Fruit fly (Drosophila melanogaster) whole organism, embryonic: ENCODE data around the gene Cyt-c-p.

ENCODE experiments used
- Abd-B ChIP-seq: fragments of 200-800 bp; sonication (Bioruptor generic); optimal IDR thresholded peaks from 2 replicates; lab custom pipeline; 2018; ENCODE audit warnings: missing biosample characterization, mild to moderate bottlenecking, missing genetic modification characterization, moderate library complexity
- Antp ChIP-seq: fragments of 200-800 bp; sonication (Bioruptor generic); optimal IDR thresholded peaks from 3 replicates; lab custom pipeline; 2016; ENCODE audit warnings: missing biosample characterization, missing genetic modification characterization
- CG11695 ChIP-seq: fragments of 200-800 bp; sonication (Bioruptor generic); IDR thresholded peaks from 3 replicates; pipeline ENCODE4 v1.3.6; 2022; ENCODE audit warnings: missing biosample characterization, missing genetic modification characterization
- CG13424 ChIP-seq: fragments of 200-800 bp; sonication (Bioruptor generic); optimal IDR thresholded peaks from 2 replicates; lab custom pipeline; 2019; ENCODE audit warnings: missing biosample characterization, mild to moderate bottlenecking, missing genetic modification characterization, moderate library complexity
- CG14860 ChIP-seq: fragments of 200-800 bp; sonication (Bioruptor generic); IDR thresholded peaks from 3 replicates; pipeline ENCODE4 v1.3.6; 2022; ENCODE audit warnings: missing biosample characterization, missing genetic modification characterization; ENCODE audit not compliant: partially characterized antibody
- CG14965 ChIP-seq: fragments of 200-800 bp; sonication (Bioruptor generic); optimal IDR thresholded peaks from 2 replicates; lab custom pipeline; 2016; ENCODE audit warnings: missing biosample characterization, missing genetic modification characterization, borderline replicate concordance
- CG1603 ChIP-seq: fragments of 200-800 bp; sonication (Bioruptor generic); optimal IDR thresholded peaks from 2 replicates; lab custom pipeline; 2019; ENCODE audit warnings: missing biosample characterization, mild to moderate bottlenecking, missing genetic modification characterization, moderate library complexity
- CG17568 ChIP-seq: fragments of 200-800 bp; sonication (Bioruptor generic); optimal IDR thresholded peaks from 2 replicates; lab custom pipeline; 2018; ENCODE audit warnings: missing biosample characterization, mild to moderate bottlenecking, missing genetic modification characterization, moderate library complexity
- CG17612 ChIP-seq: fragments of 200-800 bp; sonication (Bioruptor generic); IDR thresholded peaks from 2 replicates; pipeline ENCODE4 v1.3.6; 2022; ENCODE audit warnings: missing biosample characterization, missing genetic modification characterization
- CG18011 ChIP-seq: fragments of 200-800 bp; sonication (Bioruptor generic); optimal IDR thresholded peaks from 2 replicates; lab custom pipeline; 2017; ENCODE audit warnings: missing biosample characterization, missing genetic modification characterization, mild to moderate bottlenecking, moderate library complexity, missing genotype
- CG18262 ChIP-seq: fragments of 200-800 bp; optimal IDR thresholded peaks from 3 replicates; lab custom pipeline; 2019; ENCODE audit warnings: missing biosample characterization, mild to moderate bottlenecking, missing genetic modification characterization, moderate library complexity
- CG18619 ChIP-seq: fragments of 200-800 bp; sonication (Bioruptor generic); optimal IDR thresholded peaks from 3 replicates; lab custom pipeline; 2017; ENCODE audit warnings: missing biosample characterization, mild to moderate bottlenecking, missing genetic modification characterization
- CG2129 ChIP-seq: fragments of 200-800 bp; sonication (Bioruptor generic); IDR thresholded peaks from 2 replicates; pipeline ENCODE4 v1.3.6; 2022; ENCODE audit warnings: missing biosample characterization, missing genetic modification characterization; ENCODE audit not compliant: partially characterized antibody
- CG31224 ChIP-seq: fragments of 200-800 bp; sonication (Bioruptor generic); IDR thresholded peaks from 2 replicates; pipeline ENCODE4 v1.3.6; 2022; ENCODE audit warnings: missing biosample characterization, missing genetic modification characterization
- CG32767 ChIP-seq: fragments of 200-800 bp; sonication (Bioruptor generic); IDR thresholded peaks from 2 replicates; pipeline ENCODE4 v1.3.6; 2022; ENCODE audit warnings: missing biosample characterization, missing genetic modification characterization
- CG3726 ChIP-seq: fragments of 200-800 bp; sonication (Bioruptor generic); IDR thresholded peaks from 3 replicates; pipeline ENCODE4, ENCODE4 v1.3.6; 2022; ENCODE audit warnings: missing biosample characterization, missing genetic modification characterization
- CG4328 ChIP-seq: fragments of 200-800 bp; sonication (Bioruptor generic); optimal IDR thresholded peaks from 3 replicates; lab custom pipeline; 2017; ENCODE audit warnings: missing biosample characterization, missing genetic modification reagents, missing genetic modification characterization
- CG7357 ChIP-seq: fragments of 200-800 bp; sonication (Bioruptor generic); IDR thresholded peaks from 3 replicates; pipeline ENCODE4 v1.3.6; 2022; ENCODE audit warnings: missing biosample characterization, missing genetic modification characterization
- CG7745 ChIP-seq: fragments of 200-800 bp; sonication (Bioruptor generic); optimal IDR thresholded peaks from 2 replicates; lab custom pipeline; 2018; ENCODE audit warnings: missing biosample characterization, mild to moderate bottlenecking, missing genetic modification characterization, moderate library complexity
- CG8089 ChIP-seq: fragments of 200-800 bp; sonication (Bioruptor generic); optimal IDR thresholded peaks from 3 replicates; lab custom pipeline; 2016; ENCODE audit warnings: missing biosample characterization, missing genetic modification characterization
- CG9797 ChIP-seq: fragments of 200-800 bp; sonication (Bioruptor generic); optimal IDR thresholded peaks from 3 replicates; lab custom pipeline; 2018; ENCODE audit warnings: missing biosample characterization, mild to moderate bottlenecking, missing genetic modification characterization
- Camta ChIP-seq: fragments of 200-800 bp; sonication (Bioruptor generic); optimal IDR thresholded peaks from 2 replicates; lab custom pipeline; 2016; ENCODE audit warnings: missing biosample characterization, missing genetic modification characterization
- H2.0 ChIP-seq: fragments of 200-800 bp; sonication (Bioruptor generic); IDR thresholded peaks from 2 replicates; pipeline ENCODE4 v1.3.6; 2022; ENCODE audit warnings: missing biosample characterization, missing genetic modification characterization
- HLH4C ChIP-seq: fragments of 200-800 bp; sonication (Bioruptor generic); IDR thresholded peaks from 3 replicates; pipeline ENCODE4 v1.3.6; 2022; ENCODE audit warnings: missing biosample characterization, missing genetic modification characterization; ENCODE audit not compliant: partially characterized antibody
- Hr78 ChIP-seq, 2 experiments: fragments of 200-800 bp in 1 of 2; fragments of >200 bp in 1 of 2; sonication (Bioruptor generic) in 1 of 2; optimal IDR thresholded peaks; 2 replicates each; lab custom pipeline; 2017 to 2019; ENCODE audit warnings: missing biosample characterization in 2 of 2, missing genetic modification characterization in 2 of 2, mild to moderate bottlenecking in 1 of 2, moderate library complexity in 1 of 2
- Med ChIP-seq: fragments of 200-800 bp; sonication (Bioruptor generic); peaks from one replicate; lab custom pipeline; 2016; ENCODE audit warnings: missing biosample characterization, missing genetic modification characterization, mild to moderate bottlenecking, inconsistent platforms, moderate library complexity
- Meics ChIP-seq: fragments of 200-800 bp; sonication (Bioruptor generic); optimal IDR thresholded peaks from 2 replicates; lab custom pipeline; 2017; ENCODE audit warnings: missing biosample characterization, mild to moderate bottlenecking, missing genetic modification characterization
- NC2β ChIP-seq: fragments of 200-800 bp; sonication (Bioruptor generic); optimal IDR thresholded peaks from 2 replicates; lab custom pipeline; 2016; ENCODE audit warnings: missing biosample characterization, missing genetic modification characterization
- NFAT ChIP-seq: fragments of 200-800 bp; sonication (Bioruptor generic); IDR thresholded peaks from 2 replicates; pipeline ENCODE4 v1.3.6; 2022; ENCODE audit warnings: missing biosample characterization, missing genetic modification characterization
- Optix ChIP-seq: fragments of 200-800 bp; sonication (Bioruptor generic); IDR thresholded peaks from 3 replicates; pipeline ENCODE4 v1.3.6; 2022; ENCODE audit warnings: missing biosample characterization, missing genetic modification characterization
- Sry-δ ChIP-seq: fragments of 200-800 bp; sonication (Bioruptor generic); optimal IDR thresholded peaks from 2 replicates; lab custom pipeline; 2016; ENCODE audit warnings: missing biosample characterization, missing genetic modification characterization
- TFAM ChIP-seq: fragments of 200-800 bp; sonication (Bioruptor generic); optimal IDR thresholded peaks from 2 replicates; lab custom pipeline; 2017; ENCODE audit warnings: missing biosample characterization, missing genetic modification characterization, inconsistent platforms
- abd-A ChIP-seq: fragments of 200-800 bp; sonication (Bioruptor generic); optimal IDR thresholded peaks from 3 replicates; lab custom pipeline; 2019; ENCODE audit warnings: missing biosample characterization, mild to moderate bottlenecking, missing genetic modification characterization, moderate library complexity
- btn ChIP-seq: fragments of 200-800 bp; sonication (Bioruptor generic); optimal IDR thresholded peaks from 2 replicates; lab custom pipeline; 2016; ENCODE audit warnings: missing biosample characterization, missing genetic modification characterization
- ci ChIP-seq: fragments of 200-800 bp; sonication (Bioruptor generic); IDR thresholded peaks from 3 replicates; pipeline ENCODE4 v1.3.6; 2022; ENCODE audit warnings: missing biosample characterization, missing genetic modification characterization
- dysf ChIP-seq: fragments of 200-800 bp; sonication (Bioruptor generic); IDR thresholded peaks from 3 replicates; pipeline ENCODE4 v1.3.6; 2022; ENCODE audit warnings: missing biosample characterization, missing genetic modification characterization
- eve ChIP-seq, 2 experiments: fragments of >200 bp; optimal IDR thresholded peaks; 2 replicates each; lab custom pipeline; 2017; ENCODE audit warnings: missing biosample characterization in 2 of 2, missing genetic modification characterization in 2 of 2
- ftz-f1 ChIP-seq: fragments of 200-800 bp; sonication (Bioruptor generic); optimal IDR thresholded peaks from 2 replicates; lab custom pipeline; 2016; ENCODE audit warnings: missing biosample characterization, missing genetic modification characterization
- gfzf ChIP-seq: fragments of 200-800 bp; sonication (Bioruptor generic); optimal IDR thresholded peaks from 2 replicates; lab custom pipeline; 2016; ENCODE audit warnings: missing biosample characterization, mild to moderate bottlenecking, missing genetic modification characterization, moderate library complexity
- grn ChIP-seq: fragments of 200-800 bp; sonication (Bioruptor generic); optimal IDR thresholded peaks from 3 replicates; lab custom pipeline; 2017; ENCODE audit warnings: missing biosample characterization, missing genetic modification characterization
- gro ChIP-seq: fragments of 200-800 bp; sonication (Bioruptor generic); optimal IDR thresholded peaks from 2 replicates; lab custom pipeline; 2016; ENCODE audit warnings: missing biosample characterization, missing genetic modification characterization
- h ChIP-seq: fragments of >200 bp; optimal IDR thresholded peaks from 2 replicates; lab custom pipeline; 2017
- ind ChIP-seq: fragments of 200-800 bp; sonication (Bioruptor generic); optimal IDR thresholded peaks from 3 replicates; lab custom pipeline; 2016; ENCODE audit warnings: missing biosample characterization, missing genetic modification characterization
- kay ChIP-seq: fragments of 200-800 bp; sonication (Bioruptor generic); optimal IDR thresholded peaks from 2 replicates; lab custom pipeline; 2016; ENCODE audit warnings: missing biosample characterization, missing genetic modification characterization
- oc ChIP-seq: fragments of 200-800 bp; sonication (Bioruptor generic); optimal IDR thresholded peaks from 2 replicates; lab custom pipeline; 2018; ENCODE audit warnings: missing biosample characterization, mild to moderate bottlenecking, missing genetic modification characterization, moderate library complexity
- pros ChIP-seq: fragments of 200-800 bp; sonication (Bioruptor generic); optimal IDR thresholded peaks from 3 replicates; lab custom pipeline; 2019; ENCODE audit warnings: missing biosample characterization, mild to moderate bottlenecking, missing genetic modification characterization, moderate library complexity
- sob ChIP-seq: fragments of 200-800 bp; sonication (Bioruptor generic); IDR thresholded peaks from 2 replicates; pipeline ENCODE4 v1.3.6; 2022; ENCODE audit warnings: missing biosample characterization, missing genetic modification characterization
- ssp ChIP-seq: fragments of 200-800 bp; sonication (Bioruptor generic); IDR thresholded peaks from 2 replicates; pipeline ENCODE4 v1.3.6; 2022; ENCODE audit warnings: missing biosample characterization, missing genetic modification characterization
- stwl ChIP-seq: fragments of 200-800 bp; sonication (Bioruptor generic); optimal IDR thresholded peaks from 3 replicates; lab custom pipeline; 2018; ENCODE audit warnings: missing biosample characterization, mild to moderate bottlenecking, missing genetic modification characterization, moderate library complexity
- tio ChIP-seq: fragments of 200-800 bp; sonication (Bioruptor generic); optimal IDR thresholded peaks from 2 replicates; lab custom pipeline; 2017; ENCODE audit warnings: missing biosample characterization, missing genetic modification characterization, inconsistent platforms

Gene Cyt-c-p

dm6 chr2L:16710677-16711076 is 9.1 kb upstream of the Cyt-c-p start (continued):
- TF ChIP-seq eve (GFP tag; optimal IDR thresholded peaks at IDR 0.05; lab: Kevin White, UChicago) (peak in 1 of 2 experiments; percentile 31), ind (no peak), CG11695 (GFP tag; lab: Robert Waterston, UW) (0 out of 3 replicates have a peak, but pooled peaks have one; percentile 9), HLH4C (GFP tag; lab: Robert Waterston, UW) (no peak)

dm6 chr2L:16711891-16712290 is 7.8 kb upstream of the Cyt-c-p start:
- no peak for TF ChIP-seq Abd-B
- no peak for TF ChIP-seq gro (GFP tag; lab: Kevin White, UChicago)
- no peak for TF ChIP-seq Sry-δ (GFP tag; lab: Kevin White, UChicago)
- no peak for TF ChIP-seq Med
- TF ChIP-seq CG7745 (tag; lab: Kevin White, UChicago), result no peak
- no peak for TF ChIP-seq gfzf
- no peak for TF ChIP-seq CG1603 (tag; lab: Kevin White, UChicago)
- TF ChIP-seq btn (GFP tag; lab: Kevin White, UChicago), result no peak
- no peak for TF ChIP-seq sob (GFP tag; lab: Robert Waterston, UW)
- TF ChIP-seq Hr78 (GFP tag; optimal IDR thresholded peaks at IDR 0.05; lab: Kevin White, UChicago), result peak in 1 of 2 experiments; percentile 44
- TF ChIP-seq CG4328 (GFP tag; lab: Kevin White, UChicago), result no peak
- no peak for TF ChIP-seq CG17612
- TF ChIP-seq pros, result peak; percentile 7
- TF ChIP-seq CG2129, result no peak
- no peak for TF ChIP-seq CG7357 (GFP tag; lab: Robert Waterston, UW)
- no peak for TF ChIP-seq NC2β (GFP tag; lab: Kevin White, UChicago)
- no peak for TF ChIP-seq Camta (GFP tag; lab: Kevin White, UChicago)
- TF ChIP-seq CG9797 (GFP tag; lab: Kevin White, UChicago), result no peak
- TF ChIP-seq CG31224 (GFP tag; lab: Robert Waterston, UW), result no peak
- TF ChIP-seq CG13424 (tag; lab: Kevin White, UChicago), result no peak
- TF ChIP-seq abd-A (tag; lab: Kevin White, UChicago), result peak; percentile 71
- TF ChIP-seq CG17568 (GFP tag; lab: Kevin White, UChicago), result no peak
- TF ChIP-seq CG14965 (GFP tag; lab: Kevin White, UChicago), result no peak
- no peak for TF ChIP-seq TFAM (GFP tag; lab: Kevin White, UChicago)
- no peak for TF ChIP-seq NFAT (GFP tag; lab: Robert Waterston, UW)
- TF ChIP-seq h, result no peak
- TF ChIP-seq CG14860 (GFP tag; lab: Robert Waterston, UW), result no peak
- no peak for TF ChIP-seq CG3726 (GFP tag; lab: Robert Waterston, UW)
- TF ChIP-seq Optix, result no peak
- TF ChIP-seq tio, result no peak
- TF ChIP-seq ftz-f1 (GFP tag; lab: Kevin White, UChicago), result no peak
- no peak for TF ChIP-seq CG18262 (tag; lab: Kevin White, UChicago)
- TF ChIP-seq CG8089, result no peak
- TF ChIP-seq CG18011 (GFP tag; lab: Kevin White, UChicago), result no peak
- TF ChIP-seq Antp, result no peak
- TF ChIP-seq oc, result peak; percentile 2
- TF ChIP-seq stwl (tag; lab: Kevin White, UChicago), result no peak
- no peak for TF ChIP-seq H2.0
- no peak for TF ChIP-seq CG32767 (GFP tag; lab: Robert Waterston, UW)
- TF ChIP-seq kay (GFP tag; lab: Kevin White, UChicago), result no peak
- TF ChIP-seq ci (GFP tag; lab: Robert Waterston, UW), result 0 out of 3 replicates have a peak, but pooled peaks have one; percentile 36
- peak; percentile 65 for TF ChIP-seq grn
- TF ChIP-seq CG18619 (GFP tag; lab: Kevin White, UChicago), result no peak
- TF ChIP-seq eve (GFP tag; optimal IDR thresholded peaks at IDR 0.05; lab: Kevin White, UChicago), result peak in 1 of 2 experiments; percentile 28
- TF ChIP-seq dysf (GFP tag; lab: Robert Waterston, UW), result no peak
- no peak for TF ChIP-seq ssp (GFP tag; lab: Robert Waterston, UW)
- no peak for TF ChIP-seq Meics (GFP tag; lab: Kevin White, UChicago)
